Fruit fly (Drosophila melanogaster) whole organism, embryonic: ENCODE measurements around the gene Atac2.
A peak's percentile ranks its signal among the peaks of the same experiment; 100 is the strongest.

Experiments
- Ada2b ChIP-seq: fragments of 200-800 bp; sonication (Bioruptor generic); IDR thresholded peaks from 2 replicates; pipeline ENCODE4 v1.3.6; 2022; ENCODE audit warnings: missing biosample characterization, missing genetic modification characterization
- CG10267 ChIP-seq: fragments of 200-800 bp; sonication (Bioruptor generic); optimal IDR thresholded peaks from 2 replicates; lab custom pipeline; 2018; ENCODE audit warnings: missing biosample characterization, mild to moderate bottlenecking, missing genetic modification characterization, moderate library complexity
- CG10565 ChIP-seq: fragments of 200-800 bp; sonication (Bioruptor generic); optimal IDR thresholded peaks from 3 replicates; lab custom pipeline; 2016; ENCODE audit warnings: missing biosample characterization, mild to moderate bottlenecking, missing genetic modification characterization
- CG11247 ChIP-seq: fragments of 200-800 bp; sonication (Bioruptor generic); IDR thresholded peaks from 2 replicates; pipeline ENCODE4 v1.3.6; 2022; ENCODE audit warnings: missing biosample characterization, missing genetic modification characterization
- CG12744 ChIP-seq: fragments of 200-800 bp; sonication (Bioruptor generic); optimal IDR thresholded peaks from 2 replicates; lab custom pipeline; 2016; ENCODE audit warnings: missing biosample characterization, missing genetic modification characterization
- CG13894 ChIP-seq: fragments of 200-800 bp; sonication (Bioruptor generic); optimal IDR thresholded peaks from 3 replicates; lab custom pipeline; 2018; ENCODE audit warnings: missing biosample characterization, mild to moderate bottlenecking, missing genetic modification characterization, moderate library complexity
- CG14441 ChIP-seq: fragments of 200-800 bp; sonication (Bioruptor generic); IDR thresholded peaks from 2 replicates; pipeline ENCODE4 v1.3.6; 2022; ENCODE audit warnings: missing biosample characterization, missing genetic modification characterization
- CG17186 ChIP-seq: fragments of 200-800 bp; sonication (Bioruptor generic); optimal IDR thresholded peaks from 3 replicates; lab custom pipeline; 2017; ENCODE audit warnings: missing biosample characterization, missing genetic modification reagents, missing genetic modification characterization
- CG17385 ChIP-seq: fragments of 200-800 bp; sonication (Bioruptor generic); optimal IDR thresholded peaks from 3 replicates; lab custom pipeline; 2018; ENCODE audit warnings: missing biosample characterization, mild to moderate bottlenecking, missing genetic modification characterization
- CG3995 ChIP-seq: fragments of 200-800 bp; sonication (Bioruptor generic); optimal IDR thresholded peaks from 3 replicates; lab custom pipeline; 2016; ENCODE audit warnings: missing biosample characterization, missing genetic modification characterization
- CG4282 ChIP-seq: fragments of 200-800 bp; sonication (Bioruptor generic); optimal IDR thresholded peaks from 2 replicates; lab custom pipeline; 2016; ENCODE audit warnings: missing biosample characterization, missing genetic modification characterization
- CG4360 ChIP-seq: fragments of 200-800 bp; sonication (Bioruptor generic); IDR thresholded peaks from 2 replicates; pipeline ENCODE4 v1.3.6; 2022; ENCODE audit warnings: missing biosample characterization, missing genetic modification characterization
- CG4854 ChIP-seq: fragments of 200-800 bp; sonication (Bioruptor generic); optimal IDR thresholded peaks from 2 replicates; lab custom pipeline; 2016; ENCODE audit warnings: missing biosample characterization, missing genetic modification characterization, inconsistent platforms
- CG5245 ChIP-seq: fragments of 200-800 bp; sonication (Bioruptor generic); optimal IDR thresholded peaks from 3 replicates; lab custom pipeline; 2016; ENCODE audit warnings: missing biosample characterization, missing genetic modification characterization
- CG6683 ChIP-seq: fragments of 200-800 bp; sonication (Bioruptor generic); optimal IDR thresholded peaks from 2 replicates; lab custom pipeline; 2017; ENCODE audit warnings: missing biosample characterization, mild to moderate bottlenecking, missing genetic modification characterization, missing genetic modification reagents
- CG7963 ChIP-seq: fragments of 200-800 bp; sonication (Bioruptor generic); IDR thresholded peaks from 3 replicates; pipeline ENCODE4 v1.3.6; 2022; ENCODE audit warnings: missing biosample characterization, missing genetic modification characterization; ENCODE audit not compliant: partially characterized antibody
- CG9876 ChIP-seq: fragments of 200-800 bp; sonication (Bioruptor generic); optimal IDR thresholded peaks from 2 replicates; lab custom pipeline; 2016; ENCODE audit warnings: missing biosample characterization, missing genetic modification characterization
- Drgx ChIP-seq: fragments of 200-800 bp; sonication (Bioruptor generic); IDR thresholded peaks from 2 replicates; pipeline ENCODE4 v1.3.6; 2022; ENCODE audit warnings: missing biosample characterization, missing genetic modification characterization
- HLH3B ChIP-seq: fragments of 200-800 bp; sonication (Bioruptor generic); IDR thresholded peaks from 2 replicates; pipeline ENCODE4 v1.3.6; 2022; ENCODE audit warnings: missing biosample characterization, missing genetic modification characterization
- HLH54F ChIP-seq: fragments of 200-800 bp; sonication (Bioruptor generic); optimal IDR thresholded peaks from 3 replicates; lab custom pipeline; 2016; ENCODE audit warnings: missing biosample characterization, missing genetic modification characterization
- Hmx ChIP-seq: fragments of 200-800 bp; sonication (Bioruptor generic); optimal IDR thresholded peaks from 2 replicates; lab custom pipeline; 2016; ENCODE audit warnings: missing biosample characterization, missing genetic modification characterization
- Hsf ChIP-seq: fragments of 200-800 bp; sonication (Bioruptor generic); optimal IDR thresholded peaks from 3 replicates; lab custom pipeline; 2016; ENCODE audit warnings: missing biosample characterization, missing genetic modification characterization
- Mrtf ChIP-seq: fragments of 200-800 bp; sonication (Bioruptor generic); IDR thresholded peaks from 3 replicates; pipeline ENCODE4 v1.3.6; 2022; ENCODE audit warnings: missing biosample characterization, missing genetic modification characterization
- NC2α ChIP-seq: fragments of 200-800 bp; sonication (Bioruptor generic); optimal IDR thresholded peaks from 2 replicates; lab custom pipeline; 2016; ENCODE audit warnings: missing biosample characterization, missing genetic modification characterization
- Neu2 ChIP-seq: fragments of 200-800 bp; sonication (Bioruptor generic); optimal IDR thresholded peaks from 3 replicates; lab custom pipeline; 2016; ENCODE audit warnings: missing biosample characterization, missing genetic modification characterization, borderline replicate concordance
- Nf-YC ChIP-seq: fragments of 200-800 bp; optimal IDR thresholded peaks from 3 replicates; lab custom pipeline; 2019; ENCODE audit warnings: missing biosample characterization, mild to moderate bottlenecking, missing genetic modification characterization, moderate library complexity
- Oli ChIP-seq: fragments of 200-800 bp; sonication (Bioruptor generic); optimal IDR thresholded peaks from 2 replicates; lab custom pipeline; 2018; ENCODE audit warnings: missing biosample characterization, mild to moderate bottlenecking, missing genetic modification characterization, moderate library complexity
- Pdp1 ChIP-seq, 2 experiments: fragments of 200-800 bp; sonication (Bioruptor generic); optimal IDR thresholded peaks; 3 replicates each; lab custom pipeline; 2016; ENCODE audit warnings: missing biosample characterization in 2 of 2, missing genetic modification characterization in 2 of 2, mild to moderate bottlenecking in 1 of 2, moderate library complexity in 1 of 2
- Ssrp ChIP-seq: fragments of 200-800 bp; sonication (Bioruptor generic); optimal IDR thresholded peaks from 2 replicates; lab custom pipeline; 2018; ENCODE audit warnings: missing biosample characterization, mild to moderate bottlenecking, missing genetic modification characterization, moderate library complexity
- Usf ChIP-seq: fragments of 200-800 bp; sonication (Bioruptor generic); optimal IDR thresholded peaks from 2 replicates; lab custom pipeline; 2017; ENCODE audit warnings: missing genotype, missing biosample characterization, missing genetic modification characterization
- ara ChIP-seq: fragments of 200-800 bp; sonication (Bioruptor generic); IDR thresholded peaks from 2 replicates; pipeline ENCODE4 v1.3.6; 2022; ENCODE audit warnings: missing biosample characterization, missing genetic modification characterization
- ase ChIP-seq: fragments of 200-800 bp; sonication (Bioruptor generic); IDR thresholded peaks from 3 replicates; pipeline ENCODE4 v1.3.6; 2022; ENCODE audit warnings: missing biosample characterization, missing genetic modification characterization
- ash1 ChIP-seq: fragments of 200-800 bp; sonication (Bioruptor generic); optimal IDR thresholded peaks from 2 replicates; lab custom pipeline; 2018; ENCODE audit warnings: missing biosample characterization, mild to moderate bottlenecking, missing genetic modification characterization
- bigmax ChIP-seq: fragments of 200-800 bp; sonication (Bioruptor generic); optimal IDR thresholded peaks from 2 replicates; lab custom pipeline; 2018; ENCODE audit warnings: missing biosample characterization, mild to moderate bottlenecking, missing genetic modification characterization
- chif ChIP-seq, 2 experiments: fragments of 200-800 bp; sonication (Bioruptor generic); optimal IDR thresholded peaks; 3 replicates each; lab custom pipeline; 2016; ENCODE audit warnings: missing biosample characterization in 2 of 2, missing genetic modification characterization in 2 of 2
- chinmo ChIP-seq: fragments of 200-800 bp; sonication (Bioruptor generic); IDR thresholded peaks from 4 replicates; pipeline ENCODE4 v1.3.6; 2022; ENCODE audit warnings: missing biosample characterization, missing genetic modification characterization; ENCODE audit not compliant: partially characterized antibody
- dimm ChIP-seq: fragments of 200-800 bp; sonication (Bioruptor generic); IDR thresholded peaks from 2 replicates; pipeline ENCODE4 v1.3.6; 2022; ENCODE audit warnings: missing biosample characterization, missing genetic modification characterization
- dmrt99B ChIP-seq: fragments of 200-800 bp; sonication (Bioruptor generic); optimal IDR thresholded peaks from 2 replicates; lab custom pipeline; 2018; ENCODE audit warnings: missing biosample characterization, mild to moderate bottlenecking, missing genetic modification characterization, moderate library complexity
- dysf ChIP-seq: fragments of 200-800 bp; sonication (Bioruptor generic); IDR thresholded peaks from 3 replicates; pipeline ENCODE4 v1.3.6; 2022; ENCODE audit warnings: missing biosample characterization, missing genetic modification characterization
- gcm2 ChIP-seq: fragments of 200-800 bp; sonication (Bioruptor generic); optimal IDR thresholded peaks from 2 replicates; lab custom pipeline; 2016; ENCODE audit warnings: missing biosample characterization, missing genetic modification characterization
- grn ChIP-seq: fragments of 200-800 bp; sonication (Bioruptor generic); optimal IDR thresholded peaks from 3 replicates; lab custom pipeline; 2017; ENCODE audit warnings: missing biosample characterization, missing genetic modification characterization
- hbn ChIP-seq: fragments of 200-800 bp; sonication (Bioruptor generic); IDR thresholded peaks from 2 replicates; pipeline ENCODE4 v1.3.6; 2022; ENCODE audit warnings: missing biosample characterization, missing genetic modification characterization; ENCODE audit not compliant: partially characterized antibody
- insv ChIP-seq, 2 experiments: fragments of 200-800 bp; sonication (Bioruptor generic); optimal IDR thresholded peaks; 3 replicates each; lab custom pipeline; 2016 to 2018; ENCODE audit warnings: missing biosample characterization in 2 of 2, missing genetic modification characterization in 2 of 2
- otp ChIP-seq: fragments of 200-800 bp; sonication (Bioruptor generic); IDR thresholded peaks from 3 replicates; pipeline ENCODE4, ENCODE4 v1.3.6; 2022; ENCODE audit warnings: missing biosample characterization, missing genetic modification characterization
- slbo ChIP-seq: fragments of 200-800 bp; sonication (Bioruptor generic); IDR thresholded peaks from 2 replicates; pipeline ENCODE4 v1.3.6; 2022; ENCODE audit warnings: missing biosample characterization, missing genetic modification characterization
- stc ChIP-seq: fragments of 200-800 bp; sonication (Bioruptor generic); IDR thresholded peaks from 2 replicates; pipeline ENCODE4 v1.3.6; 2022; ENCODE audit warnings: missing biosample characterization, missing genetic modification characterization
- tio ChIP-seq: fragments of 200-800 bp; sonication (Bioruptor generic); optimal IDR thresholded peaks from 2 replicates; lab custom pipeline; 2017; ENCODE audit warnings: missing biosample characterization, missing genetic modification characterization, inconsistent platforms
- tup ChIP-seq: fragments of 200-800 bp; sonication (Bioruptor generic); optimal IDR thresholded peaks from 2 replicates; lab custom pipeline; 2016; ENCODE audit warnings: missing biosample characterization, mild to moderate bottlenecking, missing genetic modification characterization, moderate library complexity
- vnd ChIP-seq: fragments of 200-800 bp; sonication (Bioruptor generic); IDR thresholded peaks from 3 replicates; pipeline ENCODE4 v1.3.6; 2022; ENCODE audit warnings: missing biosample characterization, missing genetic modification characterization; ENCODE audit not compliant: partially characterized antibody
- wek ChIP-seq: fragments of 200-800 bp; sonication (Bioruptor generic); optimal IDR thresholded peaks from 3 replicates; lab custom pipeline; 2018; ENCODE audit warnings: missing biosample characterization, mild to moderate bottlenecking, missing genetic modification characterization, moderate library complexity
- wor ChIP-seq: fragments of 200-800 bp; sonication (Bioruptor generic); IDR thresholded peaks from 2 replicates; pipeline ENCODE4 v1.3.6; 2022; ENCODE audit warnings: missing biosample characterization, missing genetic modification characterization

Gene Atac2

DNA sequence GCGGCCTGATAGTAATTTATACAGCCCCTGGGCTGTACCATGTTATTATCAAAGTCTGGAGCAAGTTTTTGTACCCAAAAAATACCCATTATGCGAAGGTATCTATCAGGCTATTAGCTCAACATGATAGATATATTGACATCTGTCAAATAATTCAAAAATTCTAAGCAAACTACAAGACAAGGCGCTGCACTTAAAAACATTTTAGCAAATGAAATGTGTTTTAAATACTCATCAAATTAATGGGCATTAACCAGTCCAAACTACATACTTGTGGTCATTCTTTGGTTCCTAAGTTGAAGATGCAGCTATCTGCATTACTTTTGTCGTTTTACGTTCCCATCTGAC lies 41.3 kb upstream of the Atac2 start (continued):
- TF ChIP-seq Nf-YC (tag; lab: Kevin White, UChicago) (no peak), CG4282 (no peak), ash1 (GFP tag; lab: Kevin White, UChicago) (no peak), Hsf (GFP tag; lab: Kevin White, UChicago) (peak; percentile 32), wek (GFP tag; lab: Kevin White, UChicago) (no peak), Mrtf (GFP tag; lab: Robert Waterston, UW) (peak; percentile 45; the same call in 1 of the 3 replicates), insv (GFP tag; optimal IDR thresholded peaks at IDR 0.05; lab: Kevin White, UChicago) (no peak), Oli (tag; lab: Kevin White, UChicago) (peak; percentile 58), Neu2 (peak; percentile 52), HLH3B (GFP tag; lab: Robert Waterston, UW) (peak; percentile 73), Drgx (peak; percentile 41), CG17186 (GFP tag; lab: Kevin White, UChicago) (peak; percentile 20), vnd (GFP tag; lab: Robert Waterston, UW) (no peak), chinmo (no peak), CG7963 (no peak), Ssrp (tag; lab: Kevin White, UChicago) (peak; percentile 78), CG12744 (GFP tag; lab: Kevin White, UChicago) (no peak), stc (GFP tag; lab: Robert Waterston, UW) (peak; percentile 34; the same call in 1 of the 2 replicates), CG10565 (GFP tag; lab: Kevin White, UChicago) (peak; percentile 55), tup (GFP tag; lab: Kevin White, UChicago) (no peak), CG4360 (GFP tag; lab: Robert Waterston, UW) (peak; percentile 49), Pdp1 (GFP tag; optimal IDR thresholded peaks at IDR 0.05; lab: Kevin White, UChicago) (peak; percentile 51 to 75), CG14441 (GFP tag; lab: Robert Waterston, UW) (peak; percentile 67), Usf (GFP tag; lab: Kevin White, UChicago) (peak; percentile 40), ase (GFP tag; lab: Robert Waterston, UW) (peak; percentile 52; the same call in 2 of the 3 replicates), CG5245 (GFP tag; lab: Kevin White, UChicago) (peak; percentile 86), hbn (GFP tag; lab: Robert Waterston, UW) (no peak), CG11247 (GFP tag; lab: Robert Waterston, UW) (peak; percentile 48; the same call in 1 of the 2 replicates), bigmax (GFP tag; lab: Kevin White, UChicago) (no peak), Hmx (GFP tag; lab: Kevin White, UChicago) (no peak), NC2α (peak; percentile 29), gcm2 (GFP tag; lab: Kevin White, UChicago) (no peak), otp (GFP tag; lab: Robert Waterston, UW) (peak; percentile 75; the same call in 2 of the 3 replicates), tio (no peak), dimm (GFP tag; lab: Robert Waterston, UW) (peak; percentile 27; the same call in 1 of the 2 replicates), chif (GFP tag; optimal IDR thresholded peaks at IDR 0.05; lab: Kevin White, UChicago) (peak; percentile 42 to 80), CG9876 (GFP tag; lab: Kevin White, UChicago) (no peak), CG17385 (peak; percentile 28), CG10267 (peak; percentile 69), ara (GFP tag; lab: Robert Waterston, UW) (peak; percentile 91), dysf (GFP tag; lab: Robert Waterston, UW) (peak; percentile 69; the same call in 1 of the 3 replicates), grn (GFP tag; lab: Kevin White, UChicago) (peak; percentile 37), slbo (GFP tag; lab: Robert Waterston, UW) (peak; percentile 44), HLH54F (GFP tag; lab: Kevin White, UChicago) (peak; percentile 27), CG6683 (GFP tag; lab: Kevin White, UChicago) (no peak), wor (peak; percentile 60), dmrt99B (peak; percentile 73), CG13894 (tag; lab: Kevin White, UChicago) (no peak), Ada2b (GFP tag; lab: Robert Waterston, UW) (peak; percentile 34; the same call in 1 of the 2 replicates), CG3995 (GFP tag; lab: Kevin White, UChicago) (no peak), CG4854 (GFP tag; lab: Kevin White, UChicago) (peak; percentile 67)
